Worm (Caenorhabditis elegans): ENCODE results near the gene ttll-4.

Gene ttll-4

ce11 chrIII:10146701-10147100, 22.7 kb downstream of the ttll-4 start, which contains the start of gene K08E5.1:
Gene K08E5.1, minus strand, starts transcription at chrIII:10146801.
- TF ChIP-seq pax-1 (tag; optimal IDR thresholded peaks at IDR 0.05) = no peak

ce11 chrIII:10149910-10150309, 25.9 kb downstream of the ttll-4 start:
- no peak for TF ChIP-seq dve-1 (tag; optimal IDR thresholded peaks at IDR 0.05)
- no peak for TF ChIP-seq unc-55 (GFP tag; optimal IDR thresholded peaks at IDR 0.05)
- no peak for TF ChIP-seq ceh-14 (tag; optimal IDR thresholded peaks at IDR 0.05)
- no peak for TF ChIP-seq unc-42 (tag; optimal IDR thresholded peaks at IDR 0.05)
- TF ChIP-seq hlh-30 (tag; optimal IDR thresholded peaks at IDR 0.05; ENCODE audit: insufficient read depth) = no peak
- no peak for TF ChIP-seq unc-86 (tag; optimal IDR thresholded peaks at IDR 0.05)
- no peak for TF ChIP-seq nhr-232 (tag; optimal IDR thresholded peaks at IDR 0.05)
- TF ChIP-seq ceh-45 (GFP tag; IDR thresholded peaks at IDR 0.05) = no peak
- TF ChIP-seq tbx-7 (tag; optimal IDR thresholded peaks at IDR 0.05) = no peak

- TF ChIP-seq unc-3 (GFP tag; conservative IDR thresholded peaks at IDR 0.05) = no peak
- TF ChIP-seq unc-3 (tag; optimal IDR thresholded peaks at IDR 0.05) = no peak
- no peak for TF ChIP-seq nhr-11 (tag; optimal IDR thresholded peaks at IDR 0.05)
- TF ChIP-seq ceh-30 (tag; optimal IDR thresholded peaks at IDR 0.05) = no peak
- no peak for TF ChIP-seq hlh-8 (tag; optimal IDR thresholded peaks at IDR 0.05)
- no peak for TF ChIP-seq ahr-1 (tag; optimal IDR thresholded peaks at IDR 0.05)
- TF ChIP-seq nfya-1 (tag; optimal IDR thresholded peaks at IDR 0.05) = no peak
- TF ChIP-seq elt-2 (tag; optimal IDR thresholded peaks at IDR 0.05) = no peak
- TF ChIP-seq ceh-34 (tag; optimal IDR thresholded peaks at IDR 0.05) = no peak
- no peak for TF ChIP-seq sdc-2 (tag; optimal IDR thresholded peaks at IDR 0.05)
- TF ChIP-seq pqm-1 (tag; optimal IDR thresholded peaks at IDR 0.05) = no peak
- no peak for TF ChIP-seq tbx-7 (tag; optimal IDR thresholded peaks at IDR 0.05)
- no peak for TF ChIP-seq pha-4 (tag; optimal IDR thresholded peaks at IDR 0.05)
- TF ChIP-seq T23F11.4 (GFP tag; optimal IDR thresholded peaks at IDR 0.05) = no peak
- TF ChIP-seq fkh-10 (GFP tag; optimal IDR thresholded peaks at IDR 0.05) = no peak
Observed at ce11 chrIII:10150710-10151109, 26.7 kb downstream of the ttll-4 start.

ce11 chrIII:10151719-10152118, 27.7 kb downstream of the ttll-4 start:
- TF ChIP-seq npax-4 (tag; optimal IDR thresholded peaks at IDR 0.05) = no peak
- no peak for TF ChIP-seq pag-3 (tag; optimal IDR thresholded peaks at IDR 0.05; ENCODE audit: borderline replicate concordance)
- TF ChIP-seq pax-1 (tag; optimal IDR thresholded peaks at IDR 0.05) = no peak
- TF ChIP-seq elt-2 (tag; optimal IDR thresholded peaks at IDR 0.05) = no peak
- no peak for TF ChIP-seq ztf-16 (tag; optimal IDR thresholded peaks at IDR 0.05)
- no peak for TF ChIP-seq unc-42 (tag; optimal IDR thresholded peaks at IDR 0.05)
- TF ChIP-seq unc-55 (GFP tag; optimal IDR thresholded peaks at IDR 0.05) = no peak
- no peak for TF ChIP-seq nfya-1 (tag; optimal IDR thresholded peaks at IDR 0.05)
- no peak for TF ChIP-seq C38D4.7 (GFP tag; optimal IDR thresholded peaks at IDR 0.05)
- TF ChIP-seq ahr-1 (tag; optimal IDR thresholded peaks at IDR 0.05) = no peak
- no peak for TF ChIP-seq T23F11.4 (GFP tag; optimal IDR thresholded peaks at IDR 0.05)
- TF ChIP-seq pqm-1 (tag; optimal IDR thresholded peaks at IDR 0.05) = no peak
- no peak for TF ChIP-seq ceh-45 (GFP tag; IDR thresholded peaks at IDR 0.05)
- no peak for TF ChIP-seq zip-5 (tag; optimal IDR thresholded peaks at IDR 0.05)
- no peak for TF ChIP-seq syd-9 (tag; optimal IDR thresholded peaks at IDR 0.05)
- no peak for TF ChIP-seq ets-4 (tag; optimal IDR thresholded peaks at IDR 0.05)
- TF ChIP-seq Y22D7AL.16 (tag; optimal IDR thresholded peaks at IDR 0.05) = no peak
- no peak for TF ChIP-seq nhr-232 (tag; optimal IDR thresholded peaks at IDR 0.05)
- TF ChIP-seq unc-86 (tag; optimal IDR thresholded peaks at IDR 0.05) = no peak

- no peak for TF ChIP-seq pat-9 (tag; optimal IDR thresholded peaks at IDR 0.05)
- no peak for TF ChIP-seq elt-4 (tag; optimal IDR thresholded peaks at IDR 0.05)
Observed at ce11 chrIII:10152495-10152894, 28.5 kb downstream of the ttll-4 start, which contains the start of gene nac-3. Gene nac-3, plus strand, starts transcription at chrIII:10152795.
